Worm (Caenorhabditis elegans) whole organism, L1 larva: ENCODE measurements around the gene C02D5.2.

ENCODE experiments used
- C04F5.9 ChIP-seq: sonication (generic microtip); optimal IDR thresholded peaks from 2 replicates; lab custom pipeline; 2016; ENCODE audit warnings: missing genetic modification characterization, missing compliant biosample characterization
- C16A3.4 ChIP-seq: fragments of 150-350 bp; optimal IDR thresholded peaks from 2 replicates; lab custom pipeline; 2014; ENCODE audit warnings: missing biosample characterization, missing genetic modification characterization
- C34B4.2 ChIP-seq: sonication (generic microtip); optimal IDR thresholded peaks from 2 replicates; lab custom pipeline; 2017; ENCODE audit warnings: mild to moderate bottlenecking, missing genetic modification characterization, missing compliant biosample characterization
- F16B12.6 ChIP-seq: fragments of 150-350 bp; optimal IDR thresholded peaks from 2 replicates; lab custom pipeline; 2014; ENCODE audit warnings: missing biosample characterization, missing genetic modification characterization
- alr-1 ChIP-seq: fragments of 200-800 bp; sonication (Bioruptor generic); optimal IDR thresholded peaks from 2 replicates; lab custom pipeline; 2018; ENCODE audit warnings: borderline replicate concordance, mild to moderate bottlenecking, missing genetic modification characterization, missing compliant biosample characterization
- aly-2 ChIP-seq: fragments of 150-350 bp; optimal IDR thresholded peaks from 2 replicates; lab custom pipeline; 2014; ENCODE audit warnings: missing biosample characterization, missing genetic modification characterization
- blmp-1 ChIP-seq: fragments of 150-350 bp; optimal IDR thresholded peaks from 2 replicates; lab custom pipeline; 2014; ENCODE audit warnings: missing biosample characterization, missing genetic modification characterization
- ceh-63 ChIP-seq: fragments of 200-800 bp; sonication (Bioruptor generic); optimal IDR thresholded peaks from 2 replicates; lab custom pipeline; 2018; ENCODE audit warnings: mild to moderate bottlenecking, missing genetic modification characterization, missing compliant biosample characterization
- ceh-82 ChIP-seq, 3 experiments: fragments of 150-350 bp in 1 of 3; sonication (generic microtip) in 2 of 3; optimal IDR thresholded peaks; 2 replicates each; lab custom pipeline; 2014 to 2017; ENCODE audit warnings: missing biosample characterization in 3 of 3, missing genetic modification characterization in 3 of 3
- ceh-88 ChIP-seq: fragments of 200-800 bp; sonication (Bioruptor generic); IDR thresholded peaks from 2 replicates; pipeline ENCODE4 v1.3.6; 2022; ENCODE audit warnings: missing genetic modification characterization, missing compliant biosample characterization
- ces-1 ChIP-seq: fragments of 150-350 bp; optimal IDR thresholded peaks from 2 replicates; lab custom pipeline; 2014; ENCODE audit warnings: missing biosample characterization, missing genetic modification reagents, missing genetic modification characterization
- dpl-1 ChIP-seq, 3 experiments: fragments of 150-350 bp in 2 of 3; sonication (generic microtip) in 1 of 3; optimal IDR thresholded peaks; 2 replicates each; lab custom pipeline; 2014 to 2017; ENCODE audit warnings: missing biosample characterization in 3 of 3, missing genetic modification characterization in 3 of 3, missing genetic modification reagents in 3 of 3
- dsc-1 ChIP-seq: sonication (generic microtip); optimal IDR thresholded peaks from 2 replicates; lab custom pipeline; 2016; ENCODE audit warnings: mild to moderate bottlenecking, missing genetic modification characterization, missing compliant biosample characterization
- efl-1 ChIP-seq, 4 experiments: fragments of 150-350 bp; optimal IDR thresholded peaks in 3 of 4; peaks in 1 of 4; 1 replicate in 1 of 4; 2 replicates in 3 of 4; lab custom pipeline; 2014; ENCODE audit warnings: missing biosample characterization in 2 of 4, missing genetic modification characterization in 2 of 4, missing genetic modification reagents in 2 of 4
- egl-27 ChIP-seq, 2 experiments: fragments of 150-350 bp in 1 of 2; sonication (generic microtip); optimal IDR thresholded peaks; 3 replicates each; lab custom pipeline; 2017 to 2018; ENCODE audit warnings: missing biosample characterization in 2 of 2, missing genetic modification characterization in 2 of 2, missing genetic modification reagents in 2 of 2
- fkh-10 ChIP-seq: sonication (generic microtip); optimal IDR thresholded peaks from 2 replicates; lab custom pipeline; 2017; ENCODE audit warnings: missing biosample characterization, missing genetic modification reagents, missing genetic modification characterization
- fkh-4 ChIP-seq: sonication (generic microtip); optimal IDR thresholded peaks from 2 replicates; lab custom pipeline; 2016; ENCODE audit warnings: missing compliant biosample characterization, missing genetic modification characterization, borderline replicate concordance
- fkh-8 ChIP-seq: sonication (generic microtip); optimal IDR thresholded peaks from 2 replicates; lab custom pipeline; 2016; ENCODE audit warnings: mild to moderate bottlenecking, missing genetic modification characterization, missing compliant biosample characterization
- fos-1 ChIP-seq: fragments of 150-350 bp; optimal IDR thresholded peaks from 2 replicates; lab custom pipeline; 2014; ENCODE audit warnings: missing biosample characterization, missing genetic modification characterization
- hpl-2 ChIP-seq: fragments of 150-350 bp; optimal IDR thresholded peaks from 2 replicates; lab custom pipeline; 2014; ENCODE audit warnings: missing biosample characterization, missing genetic modification reagents, missing genetic modification characterization
- jun-1 ChIP-seq: fragments of 150-350 bp; optimal IDR thresholded peaks from 2 replicates; lab custom pipeline; 2014; ENCODE audit warnings: missing biosample characterization, missing genetic modification reagents, missing genetic modification characterization
- lin-13 ChIP-seq: fragments of 150-350 bp; optimal IDR thresholded peaks from 2 replicates; lab custom pipeline; 2014; ENCODE audit warnings: missing biosample characterization, missing genetic modification reagents, missing genetic modification characterization
- lin-35 ChIP-seq, 2 experiments: fragments of 150-350 bp; optimal IDR thresholded peaks; 2 replicates each; lab custom pipeline; 2014; ENCODE audit warnings: missing biosample characterization in 2 of 2, missing genetic modification characterization in 2 of 2, missing genetic modification reagents in 2 of 2
- lsy-2 ChIP-seq, 2 experiments: fragments of 150-350 bp; optimal IDR thresholded peaks; 2 replicates each; lab custom pipeline; 2014; ENCODE audit warnings: missing biosample characterization in 2 of 2, missing genetic modification characterization in 2 of 2
- mab-9 ChIP-seq: fragments of 200-800 bp; sonication (Bioruptor generic); IDR thresholded peaks from 2 replicates; pipeline ENCODE4 v1.3.6; 2022; ENCODE audit warnings: missing genetic modification reagents, missing genetic modification characterization, missing compliant biosample characterization
- mdl-1 ChIP-seq, 2 experiments: fragments of 150-350 bp; optimal IDR thresholded peaks; 2 replicates each; lab custom pipeline; 2014 to 2017; ENCODE audit warnings: missing biosample characterization in 2 of 2, missing genetic modification characterization in 2 of 2, inconsistent platforms in 1 of 2
- mep-1 ChIP-seq: fragments of 150-350 bp; optimal IDR thresholded peaks from 2 replicates; lab custom pipeline; 2014; ENCODE audit warnings: missing biosample characterization, missing genetic modification characterization
- nhr-12 ChIP-seq: sonication (generic microtip); optimal IDR thresholded peaks from 2 replicates; lab custom pipeline; 2017; ENCODE audit warnings: missing biosample characterization, missing genetic modification characterization
- nhr-19 ChIP-seq: fragments of 200-800 bp; sonication (Bioruptor generic); conservative IDR thresholded peaks from 2 replicates; pipeline ENCODE4 v1.3.6; 2022; ENCODE audit warnings: missing genetic modification characterization, missing compliant biosample characterization
- nhr-20 ChIP-seq: sonication (generic microtip); optimal IDR thresholded peaks from 2 replicates; lab custom pipeline; 2016; ENCODE audit warnings: mild to moderate bottlenecking, missing genetic modification characterization, missing compliant biosample characterization
- nhr-28 ChIP-seq: fragments of 150-350 bp; optimal IDR thresholded peaks from 2 replicates; lab custom pipeline; 2014; ENCODE audit warnings: missing biosample characterization, missing genetic modification characterization
- nhr-47 ChIP-seq: sonication (generic microtip); optimal IDR thresholded peaks from 2 replicates; lab custom pipeline; 2016; ENCODE audit warnings: mild to moderate bottlenecking, missing genetic modification characterization, moderate library complexity, missing compliant biosample characterization
- nhr-77 ChIP-seq: fragments of 150-350 bp; optimal IDR thresholded peaks from 2 replicates; lab custom pipeline; 2014; ENCODE audit warnings: missing biosample characterization, missing genetic modification characterization
- nhr-84 ChIP-seq: sonication (generic microtip); optimal IDR thresholded peaks from 2 replicates; lab custom pipeline; 2017; ENCODE audit warnings: missing biosample characterization, missing genetic modification characterization
- nhr-85 ChIP-seq: sonication (generic microtip); peaks from one replicate; lab custom pipeline; 2016; ENCODE audit warnings: missing genetic modification characterization, inconsistent platforms, missing compliant biosample characterization
- rnt-1 ChIP-seq: sonication (generic microtip); optimal IDR thresholded peaks from 2 replicates; lab custom pipeline; 2016; ENCODE audit warnings: mild to moderate bottlenecking, missing genetic modification characterization, moderate library complexity, missing compliant biosample characterization
- skn-1 ChIP-seq: fragments of 150-350 bp; optimal IDR thresholded peaks from 2 replicates; lab custom pipeline; 2014; ENCODE audit warnings: missing biosample characterization, missing genetic modification characterization
- snpc-4 ChIP-seq: fragments of 150-350 bp; optimal IDR thresholded peaks from 2 replicates; lab custom pipeline; 2014; ENCODE audit warnings: missing biosample characterization, missing genetic modification characterization
- snu-23 ChIP-seq: sonication (generic microtip); optimal IDR thresholded peaks from 2 replicates; lab custom pipeline; 2016; ENCODE audit warnings: missing genetic modification characterization, missing compliant biosample characterization
- sox-4 ChIP-seq: sonication (generic microtip); optimal IDR thresholded peaks from 2 replicates; lab custom pipeline; 2016; ENCODE audit warnings: missing genetic modification characterization, missing compliant biosample characterization
- sptf-1 ChIP-seq: fragments of 150-350 bp; optimal IDR thresholded peaks from 2 replicates; lab custom pipeline; 2014; ENCODE audit warnings: missing biosample characterization, missing genetic modification characterization
- tlp-1 ChIP-seq: fragments of 150-350 bp; optimal IDR thresholded peaks from 2 replicates; lab custom pipeline; 2014; ENCODE audit warnings: missing biosample characterization, missing genetic modification characterization
- unc-30 ChIP-seq: sonication (generic microtip); optimal IDR thresholded peaks from 2 replicates; lab custom pipeline; 2017; ENCODE audit warnings: missing biosample characterization, missing genetic modification characterization
- unc-86 ChIP-seq: sonication (generic microtip); optimal IDR thresholded peaks from 2 replicates; lab custom pipeline; 2016; ENCODE audit warnings: missing genetic modification characterization, missing compliant biosample characterization
- xbp-1 ChIP-seq: sonication (generic microtip); optimal IDR thresholded peaks from 2 replicates; lab custom pipeline; 2016; ENCODE audit warnings: missing genetic modification characterization, missing compliant biosample characterization
- ztf-4 ChIP-seq: fragments of 150-350 bp; optimal IDR thresholded peaks from 2 replicates; lab custom pipeline; 2014; ENCODE audit warnings: missing biosample characterization, missing genetic modification characterization

Gene C02D5.2

DNA sequence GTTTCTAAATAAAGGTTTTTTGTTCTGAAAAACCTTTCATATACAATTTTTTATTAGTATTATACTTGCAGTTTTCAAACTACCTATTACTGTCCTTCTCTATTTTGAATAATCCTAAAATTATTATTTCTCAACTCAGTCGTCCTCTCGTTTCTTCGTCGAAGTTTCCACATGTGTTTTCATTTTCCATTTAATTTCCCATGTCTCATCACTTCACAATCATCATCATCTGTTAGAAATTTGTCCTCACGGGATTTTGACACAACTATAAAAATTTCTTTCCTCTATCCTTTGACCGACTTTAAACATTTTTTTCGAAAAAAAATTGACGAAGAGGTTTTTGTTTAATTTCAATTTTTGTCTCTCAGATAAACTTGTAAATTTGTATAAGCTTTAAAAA, 21.7 kb upstream of the C02D5.2 start:
- TF ChIP-seq ceh-63 (no peak), dsc-1 (tag; lab: Kevin White, UChicago) (peak; percentile 95), nhr-47 (tag; lab: Kevin White, UChicago) (no peak), fkh-4 (peak; percentile 57)
- TF ChIP-seq, all 84 proteins: peak for 2

DNA sequence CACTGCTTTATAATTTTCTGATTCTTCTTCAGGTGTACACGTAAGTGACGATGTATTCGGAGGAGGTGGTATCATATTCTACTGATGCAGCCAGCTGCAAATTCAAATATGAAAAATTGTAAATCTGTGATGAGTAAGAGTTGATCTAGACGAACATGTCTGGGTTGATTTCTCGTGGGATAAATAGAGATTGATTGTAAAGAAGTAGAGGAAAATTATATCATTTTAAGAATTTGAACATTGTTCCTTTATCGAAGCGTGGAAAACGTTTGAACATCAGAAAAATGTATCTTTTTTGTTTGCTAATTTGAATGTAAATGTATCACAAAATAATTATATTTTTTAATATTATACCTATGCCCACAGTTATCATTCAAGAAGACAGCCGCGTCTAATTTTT, 11.6 kb upstream of the C02D5.2 start, which contains the start of gene ZC21.6:
TSS of gene ZC21.6 (minus strand) at position 101 of the 400 bp plus-strand sequence.
- no peak for TF ChIP-seq egl-27 (tag; optimal IDR thresholded peaks at IDR 0.05; lab: Kevin White, UChicago)
- TF ChIP-seq rnt-1 (tag; lab: Kevin White, UChicago), result no peak
- TF ChIP-seq mdl-1 (tag; optimal IDR thresholded peaks at IDR 0.05; lab: Kevin White, UChicago), result no peak
- TF ChIP-seq ceh-88 (GFP tag; lab: Robert Waterston, UW), result no peak
- TF ChIP-seq nhr-28 (tag; lab: Kevin White, UChicago), result no peak
- TF ChIP-seq nhr-85 (tag; lab: Kevin White, UChicago), result no peak
- TF ChIP-seq xbp-1, result no peak
- TF ChIP-seq fkh-8 (tag; lab: Kevin White, UChicago), result no peak
- TF ChIP-seq unc-86 (tag; lab: Kevin White, UChicago), result no peak
- no peak for TF ChIP-seq fos-1 (tag; lab: Kevin White, UChicago)
- no peak for TF ChIP-seq nhr-19 (GFP tag; lab: Robert Waterston, UW)
- TF ChIP-seq unc-30 (tag; lab: Kevin White, UChicago), result no peak
- TF ChIP-seq tlp-1, result no peak
- no peak for TF ChIP-seq F16B12.6

DNA sequence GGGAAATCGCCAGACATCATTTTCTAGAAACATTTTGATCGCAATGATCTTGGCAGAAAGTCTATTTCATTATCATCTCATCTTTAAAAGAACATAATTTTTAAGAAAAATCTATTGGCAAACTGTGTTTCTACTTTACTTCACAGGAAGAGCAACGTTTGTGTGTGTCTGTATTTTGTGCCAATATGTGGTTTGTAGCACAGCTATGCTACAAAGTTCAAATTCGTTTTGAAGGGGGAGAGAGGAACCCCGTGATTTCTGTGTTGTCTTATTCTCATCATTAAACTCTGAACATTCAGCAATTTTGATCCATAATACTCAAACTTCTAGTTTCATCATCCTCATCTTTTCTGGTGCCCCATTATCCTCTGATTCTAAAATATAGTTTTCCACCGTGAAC, 5.4 kb upstream of the C02D5.2 start:
- TF ChIP-seq nhr-84 (tag; lab: Kevin White, UChicago) (no peak), dsc-1 (tag; lab: Kevin White, UChicago) (no peak), sox-4 (tag; lab: Kevin White, UChicago) (no peak), mep-1 (no peak), fkh-8 (tag; lab: Kevin White, UChicago) (no peak), C16A3.4 (no peak), egl-27 (tag; optimal IDR thresholded peaks at IDR 0.05; lab: Kevin White, UChicago) (no peak), fos-1 (tag; lab: Kevin White, UChicago) (no peak), snpc-4 (tag; lab: Kevin White, UChicago) (no peak), tlp-1 (no peak), efl-1 (optimal IDR thresholded peaks at IDR 0.05; lab: Kevin White, UChicago) (no peak), efl-1 (GFP tag; optimal IDR thresholded peaks at IDR 0.05 in 1 of 2; lab: Kevin White, UChicago) (no peak), sptf-1 (no peak), fkh-4 (no peak), lin-13 (no peak)
- TF ChIP-seq, all 84 proteins: peak for 0

DNA sequence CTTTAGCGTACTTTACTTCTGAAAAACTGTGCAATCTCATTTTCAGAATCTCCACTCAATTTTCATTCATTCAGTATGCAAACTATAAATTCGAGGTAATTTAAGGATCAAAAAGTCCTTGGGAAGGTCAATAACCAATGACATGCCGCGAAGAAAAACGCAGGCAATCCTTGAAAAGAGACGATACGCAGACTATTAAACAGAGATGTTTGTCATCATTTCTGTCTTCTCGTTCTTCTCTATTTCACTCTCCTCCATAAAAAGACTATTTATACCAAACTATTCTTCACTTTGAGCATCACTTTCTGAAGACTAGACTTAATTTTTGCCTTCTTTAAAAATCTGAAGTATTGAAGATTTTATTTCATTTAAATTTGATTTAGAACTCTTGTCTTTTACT, 5.0 kb upstream of the C02D5.2 start, which contains the start of gene C02D5.4:
TSS of gene C02D5.4 (plus strand) at position 41 of the 400 bp plus-strand sequence.
- peak; percentile 63 for TF ChIP-seq blmp-1 (tag; lab: Kevin White, UChicago)
- TF ChIP-seq nhr-77 (tag; lab: Kevin White, UChicago), result no peak
- peak; percentile 100 for TF ChIP-seq skn-1
- TF ChIP-seq ztf-4 (tag; lab: Kevin White, UChicago), result no peak
- TF ChIP-seq nhr-12 (tag; lab: Kevin White, UChicago), result no peak
- TF ChIP-seq mep-1, result peak; percentile 36
- no peak for TF ChIP-seq tlp-1
- TF ChIP-seq ceh-82 (tag; optimal IDR thresholded peaks at IDR 0.05; lab: Kevin White, UChicago), result no peak
- TF ChIP-seq C04F5.9 (tag; lab: Kevin White, UChicago), result no peak
- no peak for TF ChIP-seq alr-1 (tag; lab: Kevin White, UChicago)
- TF ChIP-seq rnt-1 (tag; lab: Kevin White, UChicago), result no peak
- no peak for TF ChIP-seq unc-86 (tag; lab: Kevin White, UChicago)
- no peak for TF ChIP-seq fos-1 (tag; lab: Kevin White, UChicago)
- TF ChIP-seq nhr-85 (tag; lab: Kevin White, UChicago), result peak; percentile 22
- no peak for TF ChIP-seq efl-1 (optimal IDR thresholded peaks at IDR 0.05; lab: Kevin White, UChicago)
- no peak for TF ChIP-seq efl-1 (GFP tag; optimal IDR thresholded peaks at IDR 0.05 in 1 of 2; lab: Kevin White, UChicago)
- no peak for TF ChIP-seq dpl-1 (GFP tag; optimal IDR thresholded peaks at IDR 0.05; lab: Kevin White, UChicago)
- TF ChIP-seq nhr-19 (GFP tag; lab: Robert Waterston, UW), result no peak
- TF ChIP-seq ces-1 (GFP tag; lab: Kevin White, UChicago), result no peak
- TF ChIP-seq C34B4.2, result no peak
- TF ChIP-seq lin-35 (GFP tag; optimal IDR thresholded peaks at IDR 0.05; lab: Kevin White, UChicago), result peak in 1 of 2 experiments; percentile 5
- no peak for TF ChIP-seq fkh-8 (tag; lab: Kevin White, UChicago)
- no peak for TF ChIP-seq jun-1
- TF ChIP-seq hpl-2 (GFP tag; lab: Kevin White, UChicago), result no peak
- TF ChIP-seq lsy-2 (tag; optimal IDR thresholded peaks at IDR 0.05; lab: Kevin White, UChicago), result peak; percentile 2 to 24
- no peak for TF ChIP-seq nhr-84 (tag; lab: Kevin White, UChicago)
- TF ChIP-seq mab-9 (GFP tag; lab: Robert Waterston, UW), result no peak
- TF ChIP-seq nhr-20 (tag; lab: Kevin White, UChicago), result peak; percentile 3
- TF ChIP-seq aly-2 (tag; lab: Kevin White, UChicago), result no peak
- TF ChIP-seq nhr-47 (tag; lab: Kevin White, UChicago), result no peak
- no peak for TF ChIP-seq unc-30 (tag; lab: Kevin White, UChicago)
- TF ChIP-seq snu-23, result no peak
- TF ChIP-seq fkh-10, result no peak
- TF ChIP-seq snpc-4 (tag; lab: Kevin White, UChicago), result no peak
